Worm (Caenorhabditis elegans) whole organism, L1 larva: ENCODE results near the gene C45G9.9.

Experiments used
- elt-2 ChIP-seq: sonication (generic microtip); optimal IDR thresholded peaks from 2 replicates; lab custom pipeline; 2016; ENCODE audit warnings: missing genetic modification characterization, mild to moderate bottlenecking, inconsistent platforms, missing compliant biosample characterization, missing genetic modification reagents
- lin-15B ChIP-seq: fragments of 150-350 bp; sonication (generic microtip); optimal IDR thresholded peaks from 3 replicates; lab custom pipeline; 2014; ENCODE audit warnings: missing biosample characterization, missing genetic modification characterization
- mef-2 ChIP-seq: fragments of 150-350 bp; optimal IDR thresholded peaks from 2 replicates; lab custom pipeline; 2014; ENCODE audit warnings: missing biosample characterization, missing genetic modification characterization
- nhr-76 ChIP-seq: sonication (generic microtip); optimal IDR thresholded peaks from 2 replicates; lab custom pipeline; 2017; ENCODE audit warnings: missing biosample characterization, missing genetic modification characterization
- pqm-1 ChIP-seq: sonication (generic microtip); optimal IDR thresholded peaks from 3 replicates; lab custom pipeline; 2017; ENCODE audit warnings: missing biosample characterization, missing genetic modification characterization
- sup-37 ChIP-seq: fragments of 200-800 bp; sonication (Bioruptor generic); optimal IDR thresholded peaks from 2 replicates; lab custom pipeline; 2018; ENCODE audit warnings: mild to moderate bottlenecking, missing genetic modification characterization, missing compliant biosample characterization

ce11 chrIII:5099500-5099899, 43.9 kb upstream of the C45G9.9 start:
- no peak for TF ChIP-seq sup-37 (GFP tag; lab: Kevin White, UChicago)
- TF ChIP-seq elt-2 (tag; lab: Kevin White, UChicago) = no peak
- no peak for TF ChIP-seq nhr-76
- TF ChIP-seq mef-2 (tag; lab: Kevin White, UChicago) = no peak
- TF ChIP-seq pqm-1 = no peak
- TF ChIP-seq lin-15B (tag; lab: Kevin White, UChicago) = no peak
